Worm (Caenorhabditis elegans) whole organism, L4 larva: ENCODE data around the gene Y104H12D.2.

Source experiments
- F10B5.3 ChIP-seq: sonication (generic microtip); optimal IDR thresholded peaks from 2 replicates; lab custom pipeline; 2016; ENCODE audit warnings: mild to moderate bottlenecking, missing genetic modification characterization, missing compliant biosample characterization
- aha-1 ChIP-seq: fragments of 150-350 bp; peaks from one replicate; lab custom pipeline; 2014; ENCODE audit warnings: missing biosample characterization, missing genetic modification characterization
- ceh-32 ChIP-seq: sonication (generic microtip); optimal IDR thresholded peaks from 2 replicates; lab custom pipeline; 2016; ENCODE audit warnings: mild to moderate bottlenecking, missing genetic modification characterization, missing compliant biosample characterization; ENCODE audit not compliant: poor library complexity
- ceh-62 ChIP-seq: sonication (generic microtip); optimal IDR thresholded peaks from 2 replicates; lab custom pipeline; 2017; ENCODE audit warnings: missing biosample characterization, missing genetic modification characterization
- ceh-82 ChIP-seq: sonication (generic microtip); optimal IDR thresholded peaks from 2 replicates; lab custom pipeline; 2017; ENCODE audit warnings: missing biosample characterization, missing genetic modification characterization
- ctbp-1 ChIP-seq: fragments of 200-800 bp; sonication (Bioruptor generic); IDR thresholded peaks from 2 replicates; pipeline ENCODE4 v1.3.6; 2022; ENCODE audit warnings: missing genetic modification reagents, missing genetic modification characterization, missing compliant biosample characterization
- daf-12 ChIP-seq: fragments of 150-350 bp; optimal IDR thresholded peaks from 2 replicates; lab custom pipeline; 2014; ENCODE audit warnings: missing biosample characterization, missing genetic modification reagents, missing genetic modification characterization
- daf-16 ChIP-seq, 3 experiments: sonication (generic microtip); optimal IDR thresholded peaks; 2 replicates each; lab custom pipeline; 2016 to 2017; ENCODE audit warnings: missing genetic modification characterization in 3 of 3, missing genetic modification reagents in 3 of 3, mild to moderate bottlenecking in 2 of 3, missing compliant biosample characterization in 2 of 3, missing biosample characterization in 1 of 3, moderate library complexity in 1 of 3
- dmd-6 ChIP-seq: fragments of 200-800 bp; sonication (Bioruptor generic); IDR thresholded peaks from 2 replicates; pipeline ENCODE4 v1.3.6; 2022; ENCODE audit warnings: missing genetic modification reagents, missing genetic modification characterization, missing compliant biosample characterization
- dve-1 ChIP-seq: sonication (generic microtip); optimal IDR thresholded peaks from 2 replicates; lab custom pipeline; 2017; ENCODE audit warnings: antibody characterized with exemption, mild to moderate bottlenecking, missing genetic modification characterization, missing compliant biosample characterization; ENCODE audit not compliant: insufficient read depth
- hif-1 ChIP-seq, 2 experiments: sonication (generic microtip); optimal IDR thresholded peaks; 2 replicates each; lab custom pipeline; 2016 to 2017; ENCODE audit warnings: missing compliant biosample characterization in 2 of 2, missing genetic modification characterization in 2 of 2, missing genetic modification reagents in 2 of 2, missing genotype in 2 of 2, mild to moderate bottlenecking in 1 of 2
- hlh-11 ChIP-seq: fragments of 200-800 bp; sonication (Bioruptor generic); optimal IDR thresholded peaks from 2 replicates; lab custom pipeline; 2018; ENCODE audit warnings: mild to moderate bottlenecking, missing genetic modification characterization, missing compliant biosample characterization
- hmg-1.1 ChIP-seq: fragments of 200-800 bp; sonication (Bioruptor generic); IDR thresholded peaks from 2 replicates; pipeline ENCODE4 v1.3.6; 2022; ENCODE audit warnings: missing genetic modification reagents, missing genetic modification characterization, missing compliant biosample characterization
- jun-1 ChIP-seq: fragments of 150-350 bp; optimal IDR thresholded peaks from 2 replicates; lab custom pipeline; 2014; ENCODE audit warnings: missing biosample characterization, missing genetic modification reagents, missing genetic modification characterization
- lin-1 ChIP-seq: fragments of 200-800 bp; sonication (Bioruptor generic); IDR thresholded peaks from 2 replicates; pipeline ENCODE4 v1.3.6; 2022; ENCODE audit warnings: missing genetic modification reagents, missing genetic modification characterization, missing compliant biosample characterization
- lin-38 ChIP-seq: fragments of 200-800 bp; sonication (Bioruptor generic); IDR thresholded peaks from 2 replicates; pipeline ENCODE4 v1.3.6; 2022; ENCODE audit warnings: missing genetic modification reagents, missing genetic modification characterization, missing compliant biosample characterization
- lir-3 ChIP-seq: sonication (generic microtip); optimal IDR thresholded peaks from 2 replicates; lab custom pipeline; 2016; ENCODE audit warnings: mild to moderate bottlenecking, missing genetic modification characterization, missing compliant biosample characterization
- mdt-29 ChIP-seq: fragments of 200-800 bp; sonication (Bioruptor generic); IDR thresholded peaks from 2 replicates; pipeline ENCODE4 v1.3.6; 2022; ENCODE audit warnings: missing genetic modification reagents, missing genetic modification characterization, missing compliant biosample characterization
- nhr-28 ChIP-seq: fragments of 150-350 bp; optimal IDR thresholded peaks from 2 replicates; lab custom pipeline; 2014; ENCODE audit warnings: missing biosample characterization, missing genetic modification characterization
- nhr-77 ChIP-seq: fragments of 150-350 bp; optimal IDR thresholded peaks from 2 replicates; lab custom pipeline; 2014; ENCODE audit warnings: missing biosample characterization, missing genetic modification characterization
- pqm-1 ChIP-seq: sonication (generic microtip); optimal IDR thresholded peaks from 2 replicates; lab custom pipeline; 2017; ENCODE audit warnings: missing biosample characterization, missing genetic modification characterization
- set-16 ChIP-seq: fragments of 200-800 bp; sonication (Bioruptor generic); IDR thresholded peaks from 2 replicates; pipeline ENCODE4 v1.3.6; 2022; ENCODE audit warnings: missing genetic modification reagents, missing genetic modification characterization, missing compliant biosample characterization
- spr-1 ChIP-seq: sonication (generic microtip); optimal IDR thresholded peaks from 2 replicates; lab custom pipeline; 2016; ENCODE audit warnings: mild to moderate bottlenecking, missing genetic modification characterization, missing compliant biosample characterization
- tag-97 ChIP-seq: fragments of 200-800 bp; sonication (Bioruptor generic); IDR thresholded peaks from 2 replicates; pipeline ENCODE4 v1.3.6; 2022; ENCODE audit warnings: missing genetic modification characterization, missing compliant biosample characterization
- tra-1 ChIP-seq: fragments of 200-800 bp; sonication (Bioruptor generic); IDR thresholded peaks from 2 replicates; pipeline ENCODE4 v1.3.6; 2022; ENCODE audit warnings: missing genetic modification reagents, missing genetic modification characterization, missing compliant biosample characterization
- unc-130 ChIP-seq: sonication (generic microtip); optimal IDR thresholded peaks from 2 replicates; lab custom pipeline; 2016; ENCODE audit warnings: missing genetic modification reagents, missing genetic modification characterization, missing compliant biosample characterization
- unc-39 ChIP-seq: sonication (generic microtip); optimal IDR thresholded peaks from 2 replicates; lab custom pipeline; 2017; ENCODE audit warnings: missing biosample characterization, missing genetic modification characterization
- unc-62 ChIP-seq, 3 experiments: fragments of 150-350 bp in 1 of 3; sonication (generic microtip); optimal IDR thresholded peaks in 2 of 3; peaks in 1 of 3; 1 replicate in 1 of 3; 2 replicates in 2 of 3; lab custom pipeline; 2014 to 2017; ENCODE audit warnings: missing biosample characterization in 3 of 3, missing genetic modification characterization in 3 of 3, missing genetic modification reagents in 3 of 3, missing genotype in 1 of 3
- vab-7 ChIP-seq: fragments of 200-800 bp; sonication (Bioruptor generic); IDR thresholded peaks from 2 replicates; pipeline ENCODE4 v1.3.6; 2022; ENCODE audit warnings: missing genetic modification reagents, missing genetic modification characterization, missing compliant biosample characterization
- zfp-2 ChIP-seq: sonication (generic microtip); optimal IDR thresholded peaks from 2 replicates; lab custom pipeline; 2016; ENCODE audit warnings: mild to moderate bottlenecking, missing genetic modification characterization, missing compliant biosample characterization

Gene Y104H12D.2

ce11 chrIV:1224781-1225180 lies 47.0 kb downstream of the Y104H12D.2 start:
- no peak for TF ChIP-seq spr-1
- peak; percentile 11 for TF ChIP-seq aha-1 (tag; lab: Kevin White, UChicago)

- TF ChIP-seq unc-62 (GFP tag; optimal IDR thresholded peaks at IDR 0.05 in 1 of 2; lab: Kevin White, UChicago) (peak in 1 of 2 experiments; percentile 91), unc-62 (tag; optimal IDR thresholded peaks at IDR 0.05; lab: Kevin White, UChicago) (no peak), ceh-82 (tag; lab: Kevin White, UChicago) (no peak), ctbp-1 (GFP tag; lab: Robert Waterston, UW) (no peak)
- TF ChIP-seq, all 104 proteins: peak for 1
These were observed 47.9 kb downstream of the Y104H12D.2 start, which contains the start of gene W09G12.8 for ce11 chrIV:1225596-1226232. Gene W09G12.8 (plus strand): TSS chrIV:1226182.

- TF ChIP-seq lir-3: no peak
- TF ChIP-seq dmd-6 (GFP tag; lab: Robert Waterston, UW): peak; percentile 67
- TF ChIP-seq tag-97 (GFP tag; lab: Robert Waterston, UW): no peak
- no peak for TF ChIP-seq daf-12 (tag; lab: Kevin White, UChicago)
- no peak for TF ChIP-seq lin-38
- no peak for TF ChIP-seq hmg-1.1 (GFP tag; lab: Robert Waterston, UW)
- no peak for TF ChIP-seq mdt-29 (GFP tag; lab: Robert Waterston, UW)
- peak; percentile 79 for TF ChIP-seq pqm-1 (tag; lab: Kevin White, UChicago)
- TF ChIP-seq ceh-32: no peak
- no peak for TF ChIP-seq lin-1
- no peak for TF ChIP-seq unc-130 (GFP tag; lab: Kevin White, UChicago)
- TF ChIP-seq zfp-2 (tag; lab: Kevin White, UChicago): no peak
- TF ChIP-seq unc-39 (tag; lab: Kevin White, UChicago): no peak
- TF ChIP-seq dve-1 (tag; lab: Kevin White, UChicago): peak; percentile 41
- TF ChIP-seq F10B5.3 (tag; lab: Kevin White, UChicago): no peak
- TF ChIP-seq vab-7 (GFP tag; lab: Robert Waterston, UW): no peak
- TF ChIP-seq daf-16 (GFP tag; optimal IDR thresholded peaks at IDR 0.05; lab: Kevin White, UChicago): no peak
- peak; percentile 6 for TF ChIP-seq daf-16 (tag; optimal IDR thresholded peaks at IDR 0.05; lab: Kevin White, UChicago)
- peak; percentile 32 for TF ChIP-seq nhr-28
- no peak for TF ChIP-seq unc-62 (GFP tag; optimal IDR thresholded peaks at IDR 0.05 in 1 of 2; lab: Kevin White, UChicago)
- TF ChIP-seq unc-62 (tag; optimal IDR thresholded peaks at IDR 0.05; lab: Kevin White, UChicago): no peak
- TF ChIP-seq nhr-77: peak; percentile 47
- TF ChIP-seq hlh-11 (tag; lab: Kevin White, UChicago): no peak
- TF ChIP-seq hif-1 (tag; optimal IDR thresholded peaks at IDR 0.05; lab: Kevin White, UChicago): no peak
- TF ChIP-seq set-16 (GFP tag; lab: Robert Waterston, UW): no peak
These were observed 50.9 kb downstream of the Y104H12D.2 start, which contains the start of gene W09G12.7 for ce11 chrIV:1228675-1229130. Gene W09G12.7 (plus strand): TSS chrIV:1229080.

- no peak for TF ChIP-seq ceh-62 (tag; lab: Kevin White, UChicago)
- TF ChIP-seq tag-97 (GFP tag; lab: Robert Waterston, UW): no peak
- no peak for TF ChIP-seq daf-12 (tag; lab: Kevin White, UChicago)
- TF ChIP-seq jun-1: no peak
- no peak for TF ChIP-seq tra-1 (GFP tag; lab: Robert Waterston, UW)
These were observed 53.8 kb downstream of the Y104H12D.2 start, which contains the start of gene W09G12.6 for ce11 chrIV:1231589-1231988. Gene W09G12.6 (plus strand): TSS chrIV:1231889.
